Worm (Caenorhabditis elegans) whole organism, mixed stage, embryonic: ENCODE measurements around the gene ZK1307.8.

Experiments
- M03D4.4 ChIP-seq: sonication (generic microtip); optimal IDR thresholded peaks from 2 replicates; lab custom pipeline; 2017; ENCODE audit warnings: mild to moderate bottlenecking, missing genetic modification characterization, missing compliant biosample characterization
- bed-3 ChIP-seq: fragments of 200-800 bp; sonication (Bioruptor generic); optimal IDR thresholded peaks from 3 replicates; lab custom pipeline; 2018; ENCODE audit warnings: mild to moderate bottlenecking, missing genetic modification characterization, moderate library complexity, missing compliant biosample characterization
- blmp-1 ChIP-seq: fragments of 150-350 bp; optimal IDR thresholded peaks from 2 replicates; lab custom pipeline; 2014; ENCODE audit warnings: missing biosample characterization, missing genetic modification characterization
- ceh-39 ChIP-seq: fragments of 150-350 bp; optimal IDR thresholded peaks from 2 replicates; lab custom pipeline; 2014; ENCODE audit warnings: missing biosample characterization, missing genetic modification characterization
- ceh-83 ChIP-seq: fragments of 200-800 bp; sonication (Bioruptor generic); optimal IDR thresholded peaks from 2 replicates; lab custom pipeline; 2018; ENCODE audit warnings: mild to moderate bottlenecking, missing genetic modification characterization, missing compliant biosample characterization
- ces-1 ChIP-seq: fragments of 150-350 bp; optimal IDR thresholded peaks from 2 replicates; lab custom pipeline; 2014; ENCODE audit warnings: missing biosample characterization, missing genetic modification reagents, missing genetic modification characterization
- cnd-1 ChIP-seq: fragments of 200-800 bp; sonication (Bioruptor generic); optimal IDR thresholded peaks from 2 replicates; lab custom pipeline; 2018; ENCODE audit warnings: mild to moderate bottlenecking, missing genetic modification characterization, missing compliant biosample characterization
- drap-1 ChIP-seq: fragments of 200-800 bp; sonication (Bioruptor generic); optimal IDR thresholded peaks from 3 replicates; lab custom pipeline; 2018; ENCODE audit warnings: mild to moderate bottlenecking, missing genetic modification characterization, missing compliant biosample characterization
- elt-1 ChIP-seq: sonication (generic microtip); optimal IDR thresholded peaks from 2 replicates; lab custom pipeline; 2017; ENCODE audit warnings: missing genetic modification characterization, mild to moderate bottlenecking, missing compliant biosample characterization, antibody characterized with exemption, moderate library complexity, borderline replicate concordance; ENCODE audit not compliant: insufficient read depth
- elt-3 ChIP-seq: fragments of 150-350 bp; optimal IDR thresholded peaks from 2 replicates; lab custom pipeline; 2014; ENCODE audit warnings: missing biosample characterization, missing genetic modification characterization
- ham-2 ChIP-seq: fragments of 200-800 bp; sonication (Bioruptor generic); optimal IDR thresholded peaks from 2 replicates; lab custom pipeline; 2018; ENCODE audit warnings: mild to moderate bottlenecking, missing genetic modification characterization, missing compliant biosample characterization
- hlh-1 ChIP-seq: fragments of 150-350 bp; optimal IDR thresholded peaks from 2 replicates; lab custom pipeline; 2014; ENCODE audit warnings: missing biosample characterization, missing genetic modification reagents, missing genetic modification characterization
- lin-13 ChIP-seq: fragments of 150-350 bp; optimal IDR thresholded peaks from 2 replicates; lab custom pipeline; 2014; ENCODE audit warnings: missing biosample characterization, missing genetic modification characterization
- lin-32 ChIP-seq: fragments of 200-800 bp; sonication (Bioruptor generic); optimal IDR thresholded peaks from 2 replicates; lab custom pipeline; 2018; ENCODE audit warnings: mild to moderate bottlenecking, missing genetic modification characterization, missing compliant biosample characterization
- lsy-2 ChIP-seq: fragments of 150-350 bp; optimal IDR thresholded peaks from 2 replicates; lab custom pipeline; 2014; ENCODE audit warnings: missing biosample characterization, missing genetic modification characterization
- mep-1 ChIP-seq: fragments of 150-350 bp; optimal IDR thresholded peaks from 2 replicates; lab custom pipeline; 2017; ENCODE audit warnings: missing biosample characterization, missing genetic modification reagents, missing genetic modification characterization, inconsistent platforms
- mls-2 ChIP-seq: sonication (generic microtip); optimal IDR thresholded peaks from 2 replicates; lab custom pipeline; 2016; ENCODE audit warnings: mild to moderate bottlenecking, missing genetic modification characterization, moderate library complexity, missing compliant biosample characterization
- nhr-12 ChIP-seq: fragments of 150-350 bp; optimal IDR thresholded peaks from 2 replicates; lab custom pipeline; 2014; ENCODE audit warnings: missing biosample characterization, missing genetic modification characterization
- nhr-237 ChIP-seq: fragments of 150-350 bp; optimal IDR thresholded peaks from 2 replicates; lab custom pipeline; 2014; ENCODE audit warnings: missing biosample characterization, missing genetic modification characterization
- nhr-28 ChIP-seq: fragments of 150-350 bp; optimal IDR thresholded peaks from 2 replicates; lab custom pipeline; 2014; ENCODE audit warnings: missing biosample characterization, missing genetic modification characterization
- nhr-76 ChIP-seq: sonication (generic microtip); optimal IDR thresholded peaks from 2 replicates; lab custom pipeline; 2017; ENCODE audit warnings: missing biosample characterization, missing genetic modification characterization
- pha-4 ChIP-seq: fragments of 150-350 bp; optimal IDR thresholded peaks from 2 replicates; lab custom pipeline; 2018; ENCODE audit warnings: missing biosample characterization, missing genetic modification reagents, missing genetic modification characterization
- sem-2 ChIP-seq: fragments of 200-800 bp; sonication (Bioruptor generic); optimal IDR thresholded peaks from 2 replicates; lab custom pipeline; 2018; ENCODE audit warnings: mild to moderate bottlenecking, missing genetic modification characterization, missing compliant biosample characterization
- sptf-1 ChIP-seq: sonication (generic microtip); optimal IDR thresholded peaks from 2 replicates; lab custom pipeline; 2017; ENCODE audit warnings: mild to moderate bottlenecking, missing genetic modification characterization, moderate library complexity, missing compliant biosample characterization
- tbx-8 ChIP-seq: fragments of 200-800 bp; sonication (Bioruptor generic); optimal IDR thresholded peaks from 2 replicates; lab custom pipeline; 2018; ENCODE audit warnings: mild to moderate bottlenecking, missing genetic modification characterization, moderate library complexity, missing compliant biosample characterization
- unc-120 ChIP-seq: sonication (generic microtip); optimal IDR thresholded peaks from 2 replicates; lab custom pipeline; 2017; ENCODE audit warnings: missing genetic modification characterization, missing compliant biosample characterization; ENCODE audit not compliant: poor library complexity, severe bottlenecking
- unc-39 ChIP-seq: fragments of 150-350 bp; optimal IDR thresholded peaks from 2 replicates; lab custom pipeline; 2014; ENCODE audit warnings: missing biosample characterization, missing genetic modification characterization
- unc-62 ChIP-seq: fragments of 150-350 bp; optimal IDR thresholded peaks from 2 replicates; lab custom pipeline; 2014; ENCODE audit warnings: missing biosample characterization, missing genetic modification reagents, missing genetic modification characterization
- zip-8 ChIP-seq: fragments of 150-350 bp; optimal IDR thresholded peaks from 2 replicates; lab custom pipeline; 2014; ENCODE audit warnings: missing biosample characterization, missing genetic modification characterization
- ztf-11 ChIP-seq: fragments of 150-350 bp; optimal IDR thresholded peaks from 2 replicates; lab custom pipeline; 2014; ENCODE audit warnings: missing biosample characterization, missing genetic modification characterization

ZK1307.8 gene

DNA sequence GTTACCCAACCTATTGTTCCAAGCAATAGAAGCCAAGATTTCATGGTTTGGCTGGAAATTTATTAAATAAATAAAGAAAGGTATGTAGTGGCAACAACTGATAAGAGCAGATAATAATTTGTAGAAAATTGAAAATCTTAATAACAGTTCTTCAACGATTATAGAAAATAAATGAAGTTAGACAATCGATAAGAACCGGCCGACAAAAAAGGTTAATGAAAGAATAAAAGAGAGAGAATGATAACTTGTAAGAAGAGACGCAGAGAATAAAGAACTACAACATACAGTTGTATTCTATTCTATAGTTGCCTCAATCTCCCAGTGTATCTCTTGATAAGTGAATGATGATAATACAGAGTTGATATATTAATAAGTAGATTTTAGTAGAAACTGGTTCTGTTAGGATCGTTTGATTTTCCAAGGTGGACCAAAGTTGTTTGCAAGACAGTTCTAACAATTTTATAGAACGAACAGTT is 37.6 kb upstream of the ZK1307.8 start, which contains the start of gene ugt-58:
Gene ugt-58 (minus strand): TSS at position 51 of the 476 bp plus-strand sequence.
- TF ChIP-seq ham-2 (GFP tag; lab: Kevin White, UChicago) (no peak), nhr-28 (tag; lab: Kevin White, UChicago) (peak; percentile 52), tbx-8 (GFP tag; lab: Kevin White, UChicago) (no peak)

DNA sequence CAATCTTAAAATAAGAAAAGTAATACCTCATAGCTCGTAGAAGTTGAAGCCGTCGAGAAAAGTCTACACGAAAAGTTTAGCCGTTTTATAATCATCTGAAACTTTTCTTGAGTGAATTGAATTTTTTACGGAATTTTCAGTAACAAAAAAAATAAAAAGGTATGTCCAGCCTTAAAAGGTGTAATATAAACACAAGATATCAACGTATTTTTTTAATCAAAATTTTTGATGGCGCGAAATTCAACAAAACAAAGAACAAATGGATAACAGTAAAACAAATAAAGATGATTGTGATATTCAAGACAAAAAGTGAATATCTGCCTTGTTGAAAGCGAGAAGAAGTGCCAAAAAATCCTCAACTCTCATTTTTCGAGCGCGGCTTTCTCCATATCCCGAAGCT is 34.7 kb upstream of the ZK1307.8 start, which contains the start of gene eral-1:
Gene eral-1 (minus strand): TSS at position 101 of the 400 bp plus-strand sequence.
- no peak for TF ChIP-seq nhr-76 (tag; lab: Kevin White, UChicago)
- TF ChIP-seq sem-2, result no peak
- no peak for TF ChIP-seq pha-4 (tag; lab: Kevin White, UChicago)
- no peak for TF ChIP-seq lsy-2 (tag; lab: Kevin White, UChicago)
- no peak for TF ChIP-seq lin-13 (tag; lab: Kevin White, UChicago)
- no peak for TF ChIP-seq drap-1
- TF ChIP-seq blmp-1 (tag; lab: Kevin White, UChicago), result no peak
- TF ChIP-seq ces-1 (GFP tag; lab: Kevin White, UChicago), result no peak
- no peak for TF ChIP-seq ham-2 (GFP tag; lab: Kevin White, UChicago)
- TF ChIP-seq ztf-11 (tag; lab: Kevin White, UChicago), result no peak
- TF ChIP-seq unc-39 (tag; lab: Kevin White, UChicago), result no peak
- no peak for TF ChIP-seq zip-8 (tag; lab: Kevin White, UChicago)
- TF ChIP-seq sptf-1 (tag; lab: Kevin White, UChicago), result no peak
- TF ChIP-seq ceh-39, result no peak
- TF ChIP-seq nhr-237, result no peak

DNA sequence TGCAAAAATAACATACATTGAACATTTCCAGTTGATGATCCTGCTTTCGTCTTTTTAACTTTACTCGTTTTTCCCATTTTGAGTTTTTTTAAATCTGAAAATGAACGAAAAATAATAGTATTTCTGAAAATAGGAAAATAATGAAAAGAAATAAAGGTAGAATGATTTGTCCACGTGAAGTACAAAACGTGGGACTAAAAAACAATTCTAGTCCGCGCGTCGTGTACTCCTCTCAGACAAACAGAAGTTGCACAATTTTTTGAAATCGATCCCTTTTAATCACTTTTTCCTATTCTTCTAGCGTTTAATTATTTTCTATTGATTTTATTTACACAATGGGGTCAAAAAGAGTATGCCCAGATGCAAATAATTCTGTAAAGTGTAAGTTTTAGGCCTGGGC is 33.3 kb upstream of the ZK1307.8 start, which contains the start of the genes E02H1.1 and tag-124:
Gene E02H1.1 (minus strand): TSS at position 94 of the 400 bp plus-strand sequence.
Gene tag-124 (plus strand): TSS at position 222 of the 400 bp plus-strand sequence.
- peak; percentile 25 for TF ChIP-seq lsy-2 (tag; lab: Kevin White, UChicago)
- TF ChIP-seq lin-32 (GFP tag; lab: Kevin White, UChicago), result no peak
- no peak for TF ChIP-seq unc-39 (tag; lab: Kevin White, UChicago)
- TF ChIP-seq mep-1 (tag; lab: Kevin White, UChicago), result peak; percentile 28
- no peak for TF ChIP-seq ceh-83
- no peak for TF ChIP-seq nhr-12 (tag; lab: Kevin White, UChicago)
- no peak for TF ChIP-seq pha-4 (tag; lab: Kevin White, UChicago)
- TF ChIP-seq cnd-1 (tag; lab: Kevin White, UChicago), result no peak
- no peak for TF ChIP-seq tbx-8 (GFP tag; lab: Kevin White, UChicago)
- peak; percentile 16 for TF ChIP-seq ces-1 (GFP tag; lab: Kevin White, UChicago)
- no peak for TF ChIP-seq bed-3 (GFP tag; lab: Kevin White, UChicago)
- no peak for TF ChIP-seq mls-2
- peak; percentile 37 for TF ChIP-seq nhr-237
- TF ChIP-seq nhr-28 (tag; lab: Kevin White, UChicago), result no peak
- no peak for TF ChIP-seq nhr-76 (tag; lab: Kevin White, UChicago)
- no peak for TF ChIP-seq M03D4.4
- no peak for TF ChIP-seq unc-120 (tag; lab: Kevin White, UChicago)
- TF ChIP-seq, all 35 proteins: peak for 4

DNA sequence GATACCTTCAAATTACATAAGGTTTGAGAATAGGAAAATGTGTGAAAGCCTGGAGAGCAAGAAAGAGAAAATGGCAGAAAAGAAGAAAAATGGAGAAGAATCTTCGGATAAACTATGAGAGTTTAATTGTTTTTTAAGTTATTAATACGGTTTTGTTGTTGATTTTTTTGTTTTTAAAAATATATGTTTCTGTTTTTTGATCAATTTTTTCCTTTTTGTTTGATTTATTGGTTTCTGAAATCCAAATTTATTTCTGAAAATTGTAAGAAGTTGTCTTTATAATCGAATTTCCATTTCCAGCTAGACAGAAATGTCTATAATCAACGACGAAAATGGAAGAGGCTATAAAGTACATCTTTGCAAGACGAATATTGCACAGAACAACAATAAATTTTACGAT is 31.7 kb upstream of the ZK1307.8 start, which contains the start of gene parp-2:
Gene parp-2 (plus strand): TSS at position 301 of the 400 bp plus-strand sequence.
- TF ChIP-seq sem-2 (no peak), elt-1 (tag; lab: Kevin White, UChicago) (no peak), cnd-1 (tag; lab: Kevin White, UChicago) (no peak)

DNA sequence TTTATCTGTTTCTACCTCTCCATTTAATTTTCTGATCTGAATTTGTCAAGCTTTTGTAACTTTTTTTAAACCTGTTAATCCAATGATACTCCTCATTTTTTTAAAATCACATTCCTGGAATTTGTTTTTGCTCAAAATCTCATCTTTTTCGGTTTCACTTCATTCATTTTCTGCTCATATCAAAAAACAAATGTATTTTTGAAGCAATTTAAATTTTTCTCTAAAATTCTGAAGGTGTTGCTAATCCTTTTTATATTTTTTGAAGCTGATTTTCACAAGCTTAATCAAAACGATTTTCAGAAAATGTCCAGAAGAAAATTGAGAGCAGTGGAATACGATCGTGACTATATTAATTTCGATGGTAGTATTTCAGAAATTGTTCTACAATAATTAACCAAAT is 29.5 kb upstream of the ZK1307.8 start, which contains the start of gene E02H1.5:
Gene E02H1.5 (plus strand): TSS at position 301 of the 400 bp plus-strand sequence.
- TF ChIP-seq lin-13 (tag; lab: Kevin White, UChicago), result no peak
- TF ChIP-seq nhr-76 (tag; lab: Kevin White, UChicago), result no peak
- no peak for TF ChIP-seq hlh-1 (tag; lab: Kevin White, UChicago)
- no peak for TF ChIP-seq cnd-1 (tag; lab: Kevin White, UChicago)
- no peak for TF ChIP-seq ceh-39
- TF ChIP-seq M03D4.4, result no peak
- TF ChIP-seq unc-62 (GFP tag; lab: Kevin White, UChicago), result no peak
- TF ChIP-seq ces-1 (GFP tag; lab: Kevin White, UChicago), result no peak
- TF ChIP-seq unc-120 (tag; lab: Kevin White, UChicago), result no peak
- no peak for TF ChIP-seq ceh-83
- TF ChIP-seq elt-3 (tag; lab: Kevin White, UChicago), result no peak
- no peak for TF ChIP-seq nhr-28 (tag; lab: Kevin White, UChicago)
- TF ChIP-seq pha-4 (tag; lab: Kevin White, UChicago), result no peak
- TF ChIP-seq lin-32 (GFP tag; lab: Kevin White, UChicago), result no peak
- TF ChIP-seq unc-39 (tag; lab: Kevin White, UChicago), result no peak
- TF ChIP-seq, all 35 proteins: peak for 0
